Fruit fly (Drosophila melanogaster) whole organism, prepupa: ENCODE results near the gene Ir85a.

ENCODE experiments used
- CG10669 ChIP-seq: fragments of 200-800 bp; sonication (Bioruptor generic); optimal IDR thresholded peaks from 3 replicates; lab custom pipeline; 2018; ENCODE audit warnings: missing biosample characterization, mild to moderate bottlenecking, missing genetic modification characterization, moderate library complexity
- CG11762 ChIP-seq: fragments of 200-800 bp; sonication (Bioruptor generic); optimal IDR thresholded peaks from 3 replicates; lab custom pipeline; 2016; ENCODE audit warnings: missing biosample characterization, missing genetic modification characterization; ENCODE audit not compliant: insufficient read depth
- CG1621 ChIP-seq: fragments of 200-800 bp; sonication (Bioruptor generic); optimal IDR thresholded peaks from 3 replicates; lab custom pipeline; 2018; ENCODE audit warnings: missing biosample characterization, mild to moderate bottlenecking, missing genetic modification characterization
- CG16779 ChIP-seq: fragments of 200-800 bp; sonication (Bioruptor generic); optimal IDR thresholded peaks from 3 replicates; lab custom pipeline; 2017; ENCODE audit warnings: missing biosample characterization, mild to moderate bottlenecking, missing genetic modification characterization
- CG32006 ChIP-seq: fragments of 200-800 bp; sonication (Bioruptor generic); optimal IDR thresholded peaks from 3 replicates; lab custom pipeline; 2017; ENCODE audit warnings: missing biosample characterization, mild to moderate bottlenecking, missing genetic modification characterization
- CG34406 ChIP-seq: fragments of 200-800 bp; sonication (Bioruptor generic); optimal IDR thresholded peaks from 3 replicates; lab custom pipeline; 2016; ENCODE audit warnings: missing biosample characterization, missing genetic modification characterization
- CG6163 ChIP-seq: fragments of 200-800 bp; sonication (Bioruptor generic); IDR thresholded peaks from 3 replicates; pipeline ENCODE4 v1.3.6; 2022; ENCODE audit warnings: missing biosample characterization, missing genetic modification characterization
- CG6276 ChIP-seq: fragments of 200-800 bp; sonication (Bioruptor generic); optimal IDR thresholded peaks from 2 replicates; lab custom pipeline; 2017; ENCODE audit warnings: missing biosample characterization, mild to moderate bottlenecking, missing genetic modification characterization
- CG6808 ChIP-seq: fragments of 200-800 bp; sonication (Bioruptor generic); optimal IDR thresholded peaks from 3 replicates; lab custom pipeline; 2017; ENCODE audit warnings: missing biosample characterization, missing genetic modification characterization, mild to moderate bottlenecking, moderate library complexity, missing genetic modification reagents
- CG6854 ChIP-seq: fragments of 200-800 bp; sonication (Bioruptor generic); optimal IDR thresholded peaks from 2 replicates; lab custom pipeline; 2017; ENCODE audit warnings: missing biosample characterization, mild to moderate bottlenecking, missing genetic modification characterization
- CG8632 ChIP-seq: fragments of 200-800 bp; sonication (Bioruptor generic); optimal IDR thresholded peaks from 3 replicates; lab custom pipeline; 2016; ENCODE audit warnings: missing biosample characterization, missing genetic modification characterization
- CG9139 ChIP-seq: fragments of 200-800 bp; sonication (Bioruptor generic); optimal IDR thresholded peaks from 3 replicates; lab custom pipeline; 2017; ENCODE audit warnings: missing biosample characterization, mild to moderate bottlenecking, missing genetic modification characterization
- Eip75B ChIP-seq: fragments of 200-800 bp; sonication (Bioruptor generic); optimal IDR thresholded peaks from 3 replicates; lab custom pipeline; 2016; ENCODE audit warnings: missing biosample characterization, missing genetic modification characterization
- Eip78C ChIP-seq: fragments of 200-800 bp; sonication (Bioruptor generic); peaks from one replicate; lab custom pipeline; 2016; ENCODE audit warnings: missing biosample characterization, missing genetic modification characterization
- Eip93F ChIP-seq: fragments of 200-800 bp; sonication (Bioruptor generic); optimal IDR thresholded peaks from 2 replicates; lab custom pipeline; 2016; ENCODE audit warnings: missing biosample characterization, mild to moderate bottlenecking, missing genetic modification characterization
- Gug ChIP-seq: fragments of 200-800 bp; sonication (Bioruptor generic); IDR thresholded peaks from 2 replicates; pipeline ENCODE4 v1.3.6; 2022; ENCODE audit warnings: missing biosample characterization, missing genetic modification characterization
- Hr39 ChIP-seq: fragments of 200-800 bp; sonication (Bioruptor generic); optimal IDR thresholded peaks from 2 replicates; lab custom pipeline; 2016; ENCODE audit warnings: missing biosample characterization, missing genetic modification characterization
- Met ChIP-seq: fragments of 200-800 bp; sonication (Bioruptor generic); optimal IDR thresholded peaks from 3 replicates; lab custom pipeline; 2016; ENCODE audit warnings: missing biosample characterization, missing genetic modification characterization
- Smox ChIP-seq: fragments of 200-800 bp; sonication (Bioruptor generic); optimal IDR thresholded peaks from 3 replicates; lab custom pipeline; 2016; ENCODE audit warnings: missing biosample characterization, missing genetic modification characterization
- Sox14 ChIP-seq: fragments of 200-800 bp; sonication (Bioruptor generic); optimal IDR thresholded peaks from 3 replicates; lab custom pipeline; 2016; ENCODE audit warnings: missing biosample characterization, missing genetic modification characterization
- Sox15 ChIP-seq: fragments of 200-800 bp; sonication (Bioruptor generic); optimal IDR thresholded peaks from 3 replicates; lab custom pipeline; 2016; ENCODE audit warnings: missing biosample characterization, missing genetic modification characterization
- cyc ChIP-seq: fragments of 200-800 bp; sonication (Bioruptor generic); optimal IDR thresholded peaks from 3 replicates; lab custom pipeline; 2016; ENCODE audit warnings: missing biosample characterization, missing genetic modification characterization
- esn ChIP-seq: fragments of 200-800 bp; sonication (Bioruptor generic); optimal IDR thresholded peaks from 2 replicates; lab custom pipeline; 2016; ENCODE audit warnings: missing biosample characterization, mild to moderate bottlenecking, missing genetic modification characterization, moderate library complexity
- fd85E ChIP-seq: fragments of 200-800 bp; sonication (Bioruptor generic); optimal IDR thresholded peaks from 3 replicates; lab custom pipeline; 2016; ENCODE audit warnings: missing biosample characterization, missing genetic modification characterization
- fkh ChIP-seq: fragments of 200-800 bp; sonication (Bioruptor generic); optimal IDR thresholded peaks from 3 replicates; lab custom pipeline; 2017; ENCODE audit warnings: missing biosample characterization, mild to moderate bottlenecking, missing genetic modification characterization, moderate library complexity
- net ChIP-seq: fragments of 200-800 bp; sonication (Bioruptor generic); optimal IDR thresholded peaks from 3 replicates; lab custom pipeline; 2016; ENCODE audit warnings: missing biosample characterization, missing genetic modification characterization
- pdm3 ChIP-seq: fragments of 200-800 bp; sonication (Bioruptor generic); optimal IDR thresholded peaks from 3 replicates; lab custom pipeline; 2016; ENCODE audit warnings: missing biosample characterization, missing genetic modification characterization
- salr ChIP-seq, 2 experiments: fragments of 200-800 bp; sonication (Bioruptor generic); optimal IDR thresholded peaks; 3 replicates each; lab custom pipeline; 2016 to 2018; ENCODE audit warnings: missing biosample characterization in 2 of 2, missing genetic modification characterization in 2 of 2, mild to moderate bottlenecking in 1 of 2
- spab ChIP-seq: fragments of 200-800 bp; sonication (Bioruptor generic); optimal IDR thresholded peaks from 2 replicates; lab custom pipeline; 2017; ENCODE audit warnings: missing biosample characterization, mild to moderate bottlenecking, missing genetic modification characterization, missing genetic modification reagents
- ss ChIP-seq, 2 experiments: fragments of 200-800 bp; sonication (Bioruptor generic); optimal IDR thresholded peaks; 2 replicates in 1 of 2; 3 replicates in 1 of 2; lab custom pipeline; 2017 to 2018; ENCODE audit warnings: mild to moderate bottlenecking in 2 of 2, missing biosample characterization in 2 of 2, missing genetic modification characterization in 2 of 2, moderate library complexity in 1 of 2
- svp ChIP-seq: fragments of 200-800 bp; sonication (Bioruptor generic); peaks from one replicate; lab custom pipeline; 2016; ENCODE audit warnings: missing biosample characterization, missing genetic modification characterization

Ir85a gene

DNA sequence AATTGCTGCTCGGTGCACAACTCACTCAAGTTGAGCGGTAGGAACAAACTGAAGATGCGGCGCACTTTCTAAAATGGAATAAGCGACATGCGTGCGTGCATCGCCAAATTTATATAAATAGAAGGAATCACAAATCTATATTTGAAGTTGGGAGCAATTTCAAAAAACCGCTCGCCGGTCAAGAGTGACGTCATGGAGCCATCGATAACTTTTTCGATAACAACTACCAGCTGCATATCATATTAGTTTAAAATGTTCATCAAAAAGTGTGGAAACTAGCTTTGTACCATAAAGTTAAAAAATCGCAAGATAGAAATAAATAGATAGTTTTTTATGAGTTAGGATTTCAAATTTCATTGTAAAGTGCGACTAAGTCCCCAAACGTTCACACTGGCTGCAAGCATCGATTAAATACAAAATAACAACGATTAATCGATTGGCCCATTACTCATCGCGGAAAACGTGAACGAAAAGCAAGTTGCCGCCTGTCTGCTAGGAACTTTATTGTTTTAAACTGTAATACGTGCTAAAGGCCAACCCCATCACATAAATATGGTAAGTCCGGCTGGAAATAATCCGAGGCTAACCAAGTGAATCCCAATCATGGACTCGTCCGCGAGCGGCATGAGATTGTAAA lies 6.8 kb downstream of the Ir85a start, which contains the start of the genes Pif1A, Pif1B and CCT7 (continued):
- peak; percentile 31 for TF ChIP-seq Sox14 (GFP tag; lab: Kevin White, UChicago)
- TF ChIP-seq, all 60 proteins: peak for 12

DNA sequence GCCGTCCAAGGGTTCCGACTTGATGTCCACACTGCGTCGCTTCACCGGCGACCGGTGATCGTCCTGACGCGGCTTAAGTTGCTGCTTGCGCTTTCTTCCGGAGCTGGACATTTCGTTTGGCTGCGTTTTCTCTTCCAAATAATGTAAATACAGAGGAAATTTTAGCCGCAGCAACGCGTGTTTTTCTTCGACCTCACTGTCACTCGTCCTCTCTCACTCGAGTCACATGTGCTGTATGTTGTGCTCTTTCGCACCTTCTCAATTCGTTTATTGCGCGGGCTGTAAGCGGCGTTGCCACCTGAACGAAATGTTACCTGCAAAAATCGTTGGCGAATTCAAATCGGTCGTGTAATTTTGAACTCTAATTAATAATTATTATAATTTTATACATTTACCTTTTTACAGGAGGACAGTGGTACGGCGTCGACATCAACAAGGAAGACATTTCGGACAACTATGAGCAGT lies 10.9 kb downstream of the Ir85a start, which contains the start of gene CG9839:
TSS of gene CG9839 (minus strand) at position 415 of the 465 bp plus-strand sequence.
- TF ChIP-seq CG34406 (GFP tag; lab: Kevin White, UChicago): no peak
- TF ChIP-seq svp (GFP tag; lab: Kevin White, UChicago): no peak
- TF ChIP-seq esn (GFP tag; lab: Kevin White, UChicago): no peak
- no peak for TF ChIP-seq pdm3
- TF ChIP-seq fkh (GFP tag; lab: Kevin White, UChicago): no peak
- TF ChIP-seq ss (GFP tag; optimal IDR thresholded peaks at IDR 0.05; lab: Kevin White, UChicago): no peak
- no peak for TF ChIP-seq Eip75B (GFP tag; lab: Kevin White, UChicago)
- TF ChIP-seq CG6854 (GFP tag; lab: Kevin White, UChicago): no peak
- no peak for TF ChIP-seq spab (GFP tag; lab: Kevin White, UChicago)
- TF ChIP-seq CG16779 (tag; lab: Kevin White, UChicago): no peak

DNA sequence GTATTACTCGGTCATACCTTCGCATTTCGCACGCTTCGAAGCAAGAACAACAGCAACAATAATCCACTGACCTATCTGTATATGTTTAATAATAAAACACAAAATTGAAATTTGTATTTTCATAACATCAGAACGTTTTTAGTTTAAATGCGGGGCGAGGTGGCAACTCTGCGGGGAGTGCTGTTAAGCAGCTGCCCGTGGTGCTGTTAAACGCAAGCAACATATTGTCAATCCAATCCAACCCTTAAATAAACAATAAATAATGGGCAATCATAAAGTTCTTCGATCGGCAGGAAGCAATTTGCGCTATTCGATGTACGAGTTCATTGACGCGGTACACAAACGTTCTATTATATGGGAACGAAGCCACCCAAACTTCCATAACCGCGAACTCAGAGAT lies 11.6 kb downstream of the Ir85a start, which contains the start of gene hng2:
TSS of gene hng2 (plus strand) at position 219 of the 400 bp plus-strand sequence.
- TF ChIP-seq fkh (GFP tag; lab: Kevin White, UChicago) (peak; percentile 71), Sox14 (GFP tag; lab: Kevin White, UChicago) (no peak)
- TF ChIP-seq, all 60 proteins: peak for 1

DNA sequence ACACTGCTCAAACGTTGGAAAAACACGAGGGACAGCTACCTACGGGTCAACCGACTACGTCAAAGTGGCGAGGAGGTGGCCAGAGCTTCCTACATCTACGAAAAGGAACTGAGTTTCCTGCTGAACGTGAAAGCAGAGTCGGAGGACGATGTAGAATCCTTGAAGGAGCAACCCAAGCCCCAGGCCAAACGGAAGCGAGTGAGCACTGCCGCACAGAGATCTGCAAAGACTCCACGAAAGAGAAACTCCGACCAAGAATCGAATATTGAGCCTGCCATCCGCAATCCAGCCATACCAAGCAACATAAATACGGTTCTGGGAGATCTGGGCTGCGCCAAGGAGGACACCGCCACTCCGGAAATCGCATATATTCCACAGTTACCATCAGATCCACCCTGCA lies 12.2 kb downstream of the Ir85a start:
- TF ChIP-seq CG11762 (GFP tag; lab: Kevin White, UChicago) (no peak), CG34406 (GFP tag; lab: Kevin White, UChicago) (no peak), CG1621 (no peak), Gug (GFP tag; lab: Robert Waterston, UW) (no peak), esn (GFP tag; lab: Kevin White, UChicago) (no peak), fd85E (GFP tag; lab: Kevin White, UChicago) (no peak), Met (no peak), CG8632 (GFP tag; lab: Kevin White, UChicago) (no peak), cyc (GFP tag; lab: Kevin White, UChicago) (no peak), CG6163 (GFP tag; lab: Robert Waterston, UW) (no peak; the same call in 2 of the 3 replicates), CG9139 (GFP tag; lab: Kevin White, UChicago) (no peak)

DNA sequence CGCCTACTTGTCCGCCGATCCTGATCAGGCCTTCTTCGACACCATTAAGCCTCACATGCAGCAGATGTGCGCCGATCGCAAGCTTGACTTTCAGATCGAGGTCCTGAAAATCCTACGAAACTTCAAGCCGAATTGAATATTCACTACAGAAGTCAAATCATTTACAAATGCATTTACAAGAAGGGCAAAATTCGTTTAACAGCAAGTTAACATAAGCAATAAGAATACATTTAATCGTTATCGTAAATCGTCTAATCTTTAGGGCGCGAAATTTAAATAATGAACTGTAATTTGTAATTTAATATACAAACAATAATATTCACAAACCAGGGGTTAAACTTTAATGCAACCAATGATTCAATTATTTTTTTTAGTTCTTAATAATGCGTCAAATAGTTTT lies 12.6 kb downstream of the Ir85a start:
- no peak for TF ChIP-seq Eip78C
- TF ChIP-seq net (GFP tag; lab: Kevin White, UChicago): no peak
- TF ChIP-seq CG11762 (GFP tag; lab: Kevin White, UChicago): no peak
- TF ChIP-seq Sox15 (GFP tag; lab: Kevin White, UChicago): no peak
- TF ChIP-seq ss (GFP tag; optimal IDR thresholded peaks at IDR 0.05; lab: Kevin White, UChicago): no peak
- no peak for TF ChIP-seq Smox
- TF ChIP-seq CG32006 (GFP tag; lab: Kevin White, UChicago): no peak
- no peak for TF ChIP-seq salr (GFP tag; optimal IDR thresholded peaks at IDR 0.05; lab: Kevin White, UChicago)
- no peak for TF ChIP-seq CG10669
- no peak for TF ChIP-seq CG6808 (GFP tag; lab: Kevin White, UChicago)
- no peak for TF ChIP-seq CG1621
- no peak for TF ChIP-seq Hr39
- TF ChIP-seq CG6276 (GFP tag; lab: Kevin White, UChicago): no peak
- no peak for TF ChIP-seq CG6854 (GFP tag; lab: Kevin White, UChicago)
- TF ChIP-seq Eip93F (GFP tag; lab: Kevin White, UChicago): no peak
- TF ChIP-seq Sox14 (GFP tag; lab: Kevin White, UChicago): no peak
- no peak for TF ChIP-seq CG16779 (tag; lab: Kevin White, UChicago)
- no peak for TF ChIP-seq fd85E (GFP tag; lab: Kevin White, UChicago)
- TF ChIP-seq, all 60 proteins: peak for 0
